Fruit fly (Drosophila melanogaster): Measurements from ENCODE around the gene trh.

The trh gene

dm6 chr3L:392622-393159 lies at the start of gene trh:
TSS of gene trh (minus strand) at chr3L:392633.
- TF ChIP-seq CG17801 (GFP tag; optimal IDR thresholded peaks at IDR 0.05; ENCODE audit: partially characterized antibody), result no peak

dm6 chr3L:441644-442193 lies 49.3 kb upstream of the trh start:
- no peak for TF ChIP-seq CG17801 (GFP tag; optimal IDR thresholded peaks at IDR 0.05; ENCODE audit: partially characterized antibody)

dm6 chr3L:441035-441604 lies 48.7 kb upstream of the trh start:
- TF ChIP-seq CG17801 (GFP tag; optimal IDR thresholded peaks at IDR 0.05; ENCODE audit: partially characterized antibody), result peak; percentile 86

- no peak for TF ChIP-seq CG17801 (GFP tag; optimal IDR thresholded peaks at IDR 0.05; ENCODE audit: partially characterized antibody)
Measured at dm6 chr3L:440249-440648, 47.8 kb upstream of the trh start.

DNA sequence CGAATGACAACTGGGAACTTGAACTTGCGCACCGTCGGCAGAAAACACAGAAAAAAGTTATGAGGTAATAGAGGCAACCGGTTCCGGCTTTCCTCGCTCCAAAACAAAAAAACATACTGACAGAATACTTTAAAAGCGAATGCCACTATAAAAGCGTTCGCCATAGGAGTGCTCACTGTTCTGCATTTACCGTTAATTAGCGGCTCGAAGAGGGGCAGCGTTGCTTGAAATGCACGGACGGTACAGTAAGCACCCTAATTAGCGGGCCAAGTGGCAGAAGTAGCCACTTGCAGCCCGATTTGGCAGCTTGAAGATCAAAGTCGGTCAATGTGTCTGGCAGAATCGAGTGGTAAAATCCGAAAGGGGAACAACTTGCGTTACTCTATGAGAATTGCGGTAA lies 47.1 kb upstream of the trh start:
- TF ChIP-seq CG17801 (GFP tag; optimal IDR thresholded peaks at IDR 0.05; ENCODE audit: partially characterized antibody), result no peak

- TF ChIP-seq CG17801 (GFP tag; optimal IDR thresholded peaks at IDR 0.05; ENCODE audit: partially characterized antibody), result no peak
Measured at dm6 chr3L:438297-438696, 45.9 kb upstream of the trh start.

dm6 chr3L:437607-438006 lies 45.2 kb upstream of the trh start:
- TF ChIP-seq CG17801 (GFP tag; optimal IDR thresholded peaks at IDR 0.05; ENCODE audit: partially characterized antibody), result no peak

dm6 chr3L:433806-434205 lies 41.4 kb upstream of the trh start, which contains the start of gene CG13891:
TSS of gene CG13891 (minus strand) at chr3L:433906.
- no peak for TF ChIP-seq CG17801 (GFP tag; optimal IDR thresholded peaks at IDR 0.05; ENCODE audit: partially characterized antibody)

DNA sequence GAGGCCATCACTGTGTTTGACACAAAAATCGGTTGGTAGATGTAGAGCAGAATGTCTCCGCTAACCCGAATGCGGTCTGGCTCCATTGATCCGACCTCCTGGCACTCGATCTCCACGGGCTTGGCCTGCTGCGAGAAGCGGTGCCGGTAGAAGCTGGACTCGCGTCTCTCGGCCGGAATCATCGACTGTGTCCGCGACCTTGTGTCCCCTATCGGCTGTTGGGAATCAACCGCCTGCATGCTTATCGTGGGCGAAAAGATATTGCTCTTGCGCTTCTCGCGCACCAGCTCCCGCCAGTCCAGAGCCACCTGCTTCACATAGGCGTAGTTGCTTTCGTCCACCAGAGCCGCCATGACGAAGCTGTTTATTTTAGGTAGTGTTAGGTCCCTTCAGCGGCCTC lies 40.9 kb upstream of the trh start:
- no peak for TF ChIP-seq CG17801 (GFP tag; optimal IDR thresholded peaks at IDR 0.05; ENCODE audit: partially characterized antibody)

DNA sequence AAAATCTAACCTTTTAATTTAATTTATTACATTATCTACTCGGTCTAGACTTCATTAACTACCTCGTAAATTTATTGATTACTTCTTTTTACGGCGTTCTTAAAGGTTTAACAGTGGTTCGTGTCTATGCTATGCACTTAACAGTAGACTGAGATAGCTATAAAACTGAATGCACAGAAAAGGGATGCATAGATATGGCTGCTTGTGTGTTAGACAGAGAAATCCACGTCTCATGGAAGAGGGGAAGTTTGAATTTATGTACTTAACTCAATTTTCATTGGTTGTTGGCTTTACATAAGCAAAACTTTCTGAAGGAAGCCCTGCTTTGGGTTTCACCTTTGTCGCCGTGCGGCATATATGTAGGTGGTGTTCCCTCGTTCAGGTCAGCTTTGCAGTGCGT lies 40.1 kb upstream of the trh start:
- TF ChIP-seq CG17801 (GFP tag; optimal IDR thresholded peaks at IDR 0.05; ENCODE audit: partially characterized antibody), result no peak

DNA sequence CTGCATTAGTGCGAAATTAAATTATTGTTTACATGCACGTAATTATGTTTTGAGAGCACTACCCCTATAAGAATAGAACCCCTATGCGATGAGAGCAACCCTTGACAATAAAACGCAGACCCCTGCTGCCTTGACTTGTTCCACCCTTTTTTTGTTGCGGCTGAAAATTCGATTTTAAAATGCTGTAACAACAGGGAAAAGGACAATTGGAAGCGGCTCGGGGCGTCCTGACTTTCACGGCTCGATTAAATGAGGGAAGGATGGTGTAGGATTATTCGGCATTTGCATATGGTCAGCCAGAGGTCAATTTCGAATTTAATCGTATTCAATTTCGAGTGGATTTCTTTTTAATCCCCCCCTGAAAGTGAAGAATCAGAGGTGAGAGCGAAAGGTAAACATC lies 32.1 kb upstream of the trh start:
- no peak for TF ChIP-seq CG17801 (GFP tag; optimal IDR thresholded peaks at IDR 0.05; ENCODE audit: partially characterized antibody)

DNA sequence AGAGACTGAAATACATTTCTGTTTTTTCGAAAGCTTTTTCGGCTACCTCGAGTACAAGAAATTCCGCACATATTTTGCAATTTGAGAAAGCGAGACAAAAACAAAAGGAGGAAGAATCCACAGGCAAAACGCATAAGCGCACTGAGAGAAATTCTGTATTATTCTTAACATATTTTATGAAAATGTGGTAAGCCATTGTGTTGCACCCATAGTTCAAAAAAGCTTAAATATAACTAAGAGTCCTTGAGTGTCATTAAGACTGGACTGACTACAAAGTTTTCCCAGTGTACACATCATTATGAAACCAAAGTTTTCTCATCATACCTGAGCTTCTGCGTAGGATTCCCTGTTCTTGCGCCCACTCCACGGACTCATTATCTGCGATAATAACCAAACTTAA lies 28.2 kb upstream of the trh start:
- no peak for TF ChIP-seq CG17801 (GFP tag; optimal IDR thresholded peaks at IDR 0.05; ENCODE audit: partially characterized antibody)

- no peak for TF ChIP-seq CG17801 (GFP tag; optimal IDR thresholded peaks at IDR 0.05; ENCODE audit: partially characterized antibody)
Measured at dm6 chr3L:416329-416728, 23.9 kb upstream of the trh start.

DNA sequence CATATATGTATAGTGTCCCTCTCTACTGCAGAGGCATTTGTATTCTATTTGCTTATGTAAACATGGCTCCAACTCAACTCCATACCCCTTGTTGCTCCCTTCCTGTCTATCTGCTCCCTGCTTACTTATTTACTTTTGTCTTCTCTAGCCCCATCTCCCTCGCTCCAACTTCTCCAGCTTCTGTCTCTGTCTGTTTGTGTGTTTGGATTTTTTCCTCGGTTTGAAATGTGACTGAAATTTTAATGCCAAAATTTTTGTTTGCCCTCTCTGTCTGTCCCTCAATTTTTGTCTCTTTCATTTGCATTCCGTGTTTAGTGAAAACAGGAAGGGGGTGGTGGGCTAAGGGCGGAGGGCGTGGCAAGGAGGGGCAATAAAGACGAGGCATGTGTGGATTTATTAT lies 17.4 kb upstream of the trh start:
- TF ChIP-seq CG17801 (GFP tag; optimal IDR thresholded peaks at IDR 0.05; ENCODE audit: partially characterized antibody), result no peak

- no peak for TF ChIP-seq CG17801 (GFP tag; optimal IDR thresholded peaks at IDR 0.05; ENCODE audit: partially characterized antibody)
Measured at dm6 chr3L:400252-400651, 7.8 kb upstream of the trh start.

dm6 chr3L:395192-395591 lies 2.8 kb upstream of the trh start:
- no peak for TF ChIP-seq CG17801 (GFP tag; optimal IDR thresholded peaks at IDR 0.05; ENCODE audit: partially characterized antibody)

DNA sequence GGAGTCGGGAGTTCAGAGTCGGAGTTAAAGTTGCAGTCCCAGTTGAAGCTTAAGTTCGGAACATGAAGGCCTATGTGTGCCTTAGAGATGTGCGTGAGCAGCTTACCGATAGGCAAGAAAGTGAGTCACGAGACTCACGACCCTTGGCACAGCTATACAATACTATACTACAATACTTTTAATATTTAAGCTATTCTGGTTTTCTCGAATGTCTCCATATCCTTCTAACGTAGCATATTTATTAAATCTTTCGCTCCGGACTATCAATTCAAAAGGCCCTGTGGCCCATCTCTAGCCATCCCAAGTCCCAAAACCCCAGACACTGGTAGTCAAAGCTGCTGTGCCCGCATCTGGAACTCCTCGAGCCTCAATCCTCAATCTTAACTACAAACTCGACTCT lies 2.2 kb downstream of the trh start:
- no peak for TF ChIP-seq CG17801 (GFP tag; optimal IDR thresholded peaks at IDR 0.05; ENCODE audit: partially characterized antibody)
